Worm (Caenorhabditis elegans) whole organism, L4 larva: ENCODE data around the gene Y73F8A.36.

Experiments used
- ama-1 ChIP-seq: fragments of 150-350 bp; optimal IDR thresholded peaks from 2 replicates; lab custom pipeline; 2014; ENCODE audit warnings: inconsistent platforms, mixed read lengths
- ceh-62 ChIP-seq: sonication (generic microtip); optimal IDR thresholded peaks from 2 replicates; lab custom pipeline; 2017; ENCODE audit warnings: missing biosample characterization, missing genetic modification characterization
- fkh-10 ChIP-seq: fragments of 150-350 bp; optimal IDR thresholded peaks from 2 replicates; lab custom pipeline; 2014; ENCODE audit warnings: missing biosample characterization, missing genetic modification reagents, missing genetic modification characterization
- jun-1 ChIP-seq: fragments of 150-350 bp; optimal IDR thresholded peaks from 2 replicates; lab custom pipeline; 2014; ENCODE audit warnings: missing biosample characterization, missing genetic modification reagents, missing genetic modification characterization
- lsy-2 ChIP-seq, 2 experiments: fragments of 150-350 bp in 1 of 2; sonication (generic microtip) in 1 of 2; optimal IDR thresholded peaks; 2 replicates each; lab custom pipeline; 2014 to 2017; ENCODE audit warnings: missing biosample characterization in 2 of 2, missing genetic modification characterization in 2 of 2
- rbr-2 ChIP-seq: sonication (generic microtip); optimal IDR thresholded peaks from 2 replicates; lab custom pipeline; 2016; ENCODE audit warnings: missing genotype, missing genetic modification characterization, missing compliant biosample characterization
- snpc-4 ChIP-seq: fragments of 150-350 bp; optimal IDR thresholded peaks from 2 replicates; lab custom pipeline; 2014; ENCODE audit warnings: missing biosample characterization, missing genetic modification characterization

DNA sequence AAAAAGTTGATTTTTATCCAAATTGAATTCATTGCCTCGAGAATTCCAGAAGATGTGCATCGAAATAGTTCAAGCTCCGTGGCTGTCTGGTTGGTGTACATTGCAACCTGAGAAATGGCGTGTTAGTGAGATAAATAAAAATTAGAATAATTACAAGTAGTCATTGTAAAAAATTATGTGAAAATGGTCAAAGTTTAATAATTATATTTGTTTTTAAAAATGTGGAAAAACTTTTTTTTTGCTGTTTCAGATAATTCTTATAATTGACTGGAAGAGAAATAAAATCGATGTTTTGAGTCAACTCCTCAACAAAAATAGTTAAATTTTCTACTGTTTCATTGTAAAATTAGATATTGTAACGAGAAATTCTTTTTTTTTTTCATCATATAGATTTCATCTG lies 42.8 kb upstream of the Y73F8A.36 start, which contains the start of gene sra-30:
- no peak for TF ChIP-seq lsy-2 (tag; optimal IDR thresholded peaks at IDR 0.05; lab: Kevin White, UChicago)
- no peak for TF ChIP-seq fkh-10
- TF ChIP-seq ceh-62 (tag; lab: Kevin White, UChicago) = no peak
- no peak for TF ChIP-seq ama-1 (lab: Kevin White, UChicago)
- no peak for TF ChIP-seq rbr-2 (tag; lab: Kevin White, UChicago)
- no peak for TF ChIP-seq jun-1 (tag; lab: Kevin White, UChicago)
- TF ChIP-seq snpc-4 (tag; lab: Kevin White, UChicago) = no peak
